Comparison of ENCODE assay signal across 3 fruit fly cellular contexts in the genomic region with DNA sequence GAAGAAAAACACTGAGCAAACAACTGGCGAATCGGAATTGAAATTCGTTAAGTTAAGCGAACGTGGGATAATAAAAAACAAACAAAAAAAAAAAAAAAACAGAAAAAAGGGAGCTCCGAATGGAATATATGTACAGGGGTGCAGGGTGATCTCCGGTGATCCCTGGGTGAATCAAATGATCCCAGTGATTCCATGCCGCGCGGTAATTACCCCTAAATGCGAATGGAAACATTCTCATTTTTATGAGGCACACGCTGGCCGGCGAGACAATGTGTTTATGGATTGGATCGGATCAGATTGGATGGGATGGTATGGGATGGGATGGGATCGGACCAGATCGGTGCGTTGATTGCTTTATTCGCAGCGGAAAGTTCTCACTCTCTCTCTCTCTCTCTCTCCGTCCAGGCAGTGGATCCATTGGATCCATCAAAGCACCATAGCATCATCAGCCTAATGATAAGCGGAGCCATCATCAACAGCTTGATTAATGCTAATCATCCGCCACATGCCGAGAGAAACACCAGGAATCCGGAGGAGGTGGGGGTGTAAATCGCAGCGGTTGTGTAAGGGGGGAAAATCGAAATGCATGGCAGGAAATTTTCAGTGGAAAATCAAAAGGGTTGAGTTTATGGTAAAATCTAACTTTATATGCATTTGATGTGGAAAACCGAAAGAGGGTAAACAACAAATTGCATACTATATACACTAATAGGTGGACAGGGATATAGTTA.
A peak's percentile ranks its signal among the peaks of the same experiment; 100 is the strongest.
TF ChIP-seq lines count a peak whose summit lies in the region.

No protein-coding gene starts in this region.

- no peak for TF ChIP-seq CTCF in whole organism, embryonic (GFP tag; optimal IDR thresholded peaks at IDR 0.05; lab: Kevin White, UChicago)

TF ChIP-seq in whole organism, embryonic, 481 proteins besides CTCF, POLR2A, EP300 and RAD21 (continues in another document):
- TF ChIP-seq CG17568 (GFP tag; optimal IDR thresholded peaks at IDR 0.05; lab: Kevin White, UChicago) (no peak), Med (GFP tag; lab: Kevin White, UChicago) (peak; percentile 2), sisA (GFP tag; IDR thresholded peaks at IDR 0.05; lab: Robert Waterston, UW) (no peak), vvl (GFP tag; IDR thresholded peaks at IDR 0.05; lab: Robert Waterston, UW) (no peak), C15 (GFP tag; IDR thresholded peaks at IDR 0.05; lab: Robert Waterston, UW) (no peak), CG8944 (GFP tag; optimal IDR thresholded peaks at IDR 0.05; lab: Kevin White, UChicago) (no peak), TFAM (GFP tag; optimal IDR thresholded peaks at IDR 0.05; lab: Kevin White, UChicago) (no peak), Bdp1 (GFP tag; optimal IDR thresholded peaks at IDR 0.05; lab: Kevin White, UChicago) (no peak), HLH54F (GFP tag; optimal IDR thresholded peaks at IDR 0.05; lab: Kevin White, UChicago) (no peak), esg (GFP tag; conservative IDR thresholded peaks at IDR 0.05; lab: Robert Waterston, UW) (no peak), Pdp1 (GFP tag; optimal IDR thresholded peaks at IDR 0.05; lab: Kevin White, UChicago) (peak in 1 of 2 experiments; percentile 54), ind (GFP tag; optimal IDR thresholded peaks at IDR 0.05; lab: Kevin White, UChicago) (no peak), sd (tag; optimal IDR thresholded peaks at IDR 0.05; lab: Kevin White, UChicago) (peak; percentile 15), Stat92E (GFP tag; optimal IDR thresholded peaks at IDR 0.05; lab: Kevin White, UChicago) (no peak), nmo (GFP tag; optimal IDR thresholded peaks at IDR 0.05; lab: Kevin White, UChicago) (no peak), gfzf (GFP tag; optimal IDR thresholded peaks at IDR 0.05; lab: Kevin White, UChicago) (no peak), CG11504 (tag; optimal IDR thresholded peaks at IDR 0.05; lab: Kevin White, UChicago) (no peak), abd-A (tag; optimal IDR thresholded peaks at IDR 0.05; lab: Kevin White, UChicago) (peak; percentile 51), CG7271 (tag; optimal IDR thresholded peaks at IDR 0.05; lab: Kevin White, UChicago) (no peak), CG31365 (tag; optimal IDR thresholded peaks at IDR 0.05; lab: Kevin White, UChicago) (no peak), Nf-YB (GFP tag; optimal IDR thresholded peaks at IDR 0.05; lab: Kevin White, UChicago) (no peak), CG12769 (tag; optimal IDR thresholded peaks at IDR 0.05; lab: Kevin White, UChicago) (peak; percentile 37), dpn (GFP tag; optimal IDR thresholded peaks at IDR 0.05; lab: Kevin White, UChicago) (no peak), jigr1 (GFP tag; IDR thresholded peaks at IDR 0.05; lab: Robert Waterston, UW) (no peak), wdn (GFP tag; IDR thresholded peaks at IDR 0.05; lab: Robert Waterston, UW) (no peak), sens (GFP tag; lab: Kevin White, UChicago) (peak; percentile 67), CG8089 (GFP tag; optimal IDR thresholded peaks at IDR 0.05; lab: Kevin White, UChicago) (no peak), shn (GFP tag; optimal IDR thresholded peaks at IDR 0.05; lab: Kevin White, UChicago) (no peak), Awh (GFP tag; IDR thresholded peaks at IDR 0.05; lab: Robert Waterston, UW) (peak; percentile 12; the same call in 1 of the 2 replicates)

TF ChIP-seq in whole organism, prepupa, 60 proteins besides CTCF, POLR2A, EP300 and RAD21:
- TF ChIP-seq svp (GFP tag; lab: Kevin White, UChicago) (peak; percentile 99), Eip78C (GFP tag; lab: Kevin White, UChicago) (peak; percentile 44), dsx (GFP tag; optimal IDR thresholded peaks at IDR 0.05; lab: Kevin White, UChicago; ENCODE audit: poor library complexity, severe bottlenecking) (peak; percentile 30), CG6276 (GFP tag; optimal IDR thresholded peaks at IDR 0.05; lab: Kevin White, UChicago) (no peak)

TF ChIP-seq in whole organism, wandering third instar larva, 38 proteins besides CTCF, POLR2A, EP300 and RAD21:
- TF ChIP-seq Rel (GFP tag; optimal IDR thresholded peaks at IDR 0.05; lab: Kevin White, UChicago) (no peak), Rel (tag; optimal IDR thresholded peaks at IDR 0.05; lab: Kevin White, UChicago) (peak; percentile 76), dmrt93B (GFP tag; optimal IDR thresholded peaks at IDR 0.05; lab: Kevin White, UChicago) (no peak), psq (GFP tag; optimal IDR thresholded peaks at IDR 0.05; lab: Kevin White, UChicago) (peak; percentile 1)
